Worm (Caenorhabditis elegans) whole organism, late embryonic: ENCODE measurements around the gene wht-1.

ENCODE experiments used
- ceh-30 ChIP-seq: fragments of 150-350 bp; optimal IDR thresholded peaks from 2 replicates; lab custom pipeline; 2014; ENCODE audit warnings: missing biosample characterization, missing genetic modification characterization
- dmd-4 ChIP-seq: sonication (generic microtip); optimal IDR thresholded peaks from 2 replicates; lab custom pipeline; 2016; ENCODE audit warnings: borderline replicate concordance, missing genetic modification characterization, missing compliant biosample characterization
- fkh-10 ChIP-seq: fragments of 150-350 bp; optimal IDR thresholded peaks from 2 replicates; lab custom pipeline; 2014; ENCODE audit warnings: missing biosample characterization, missing genetic modification reagents, missing genetic modification characterization
- lin-11 ChIP-seq: fragments of 200-800 bp; sonication (Bioruptor generic); optimal IDR thresholded peaks from 2 replicates; lab custom pipeline; 2018; ENCODE audit warnings: mild to moderate bottlenecking, missing genetic modification characterization, missing compliant biosample characterization
- pha-4 ChIP-seq: fragments of 150-350 bp; optimal IDR thresholded peaks from 2 replicates; lab custom pipeline; 2018; ENCODE audit warnings: missing biosample characterization, missing genetic modification reagents, missing genetic modification characterization
- rnt-1 ChIP-seq: sonication (generic microtip); optimal IDR thresholded peaks from 2 replicates; lab custom pipeline; 2016; ENCODE audit warnings: missing genetic modification characterization, missing compliant biosample characterization
- unc-42 ChIP-seq: sonication (generic microtip); optimal IDR thresholded peaks from 2 replicates; lab custom pipeline; 2016; ENCODE audit warnings: missing genotype, missing genetic modification characterization, missing compliant biosample characterization

DNA sequence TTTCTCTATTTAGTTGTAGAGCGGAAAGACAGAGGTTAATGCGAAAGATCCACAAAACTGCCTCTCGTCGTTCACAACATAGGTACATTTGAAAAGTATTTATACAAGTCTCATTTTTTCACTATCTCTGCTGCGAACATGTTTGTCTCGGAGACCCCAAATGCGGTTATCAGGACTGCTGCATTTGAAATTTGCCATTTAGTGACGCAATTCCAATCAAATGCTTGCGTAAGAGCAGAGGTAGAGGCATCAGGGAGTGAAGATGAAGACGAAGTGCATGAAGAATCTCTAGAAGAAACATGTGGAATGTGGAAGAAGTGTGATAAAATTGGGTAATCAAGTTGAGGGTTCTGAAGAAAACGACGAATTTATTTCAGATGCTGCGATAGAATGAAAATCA is 46.6 kb upstream of the wht-1 start:
- no peak for TF ChIP-seq dmd-4
- no peak for TF ChIP-seq unc-42 (tag; lab: Kevin White, UChicago)
- no peak for TF ChIP-seq pha-4 (tag; lab: Kevin White, UChicago)
- no peak for TF ChIP-seq fkh-10
- no peak for TF ChIP-seq ceh-30 (tag; lab: Kevin White, UChicago)
- no peak for TF ChIP-seq lin-11 (tag; lab: Kevin White, UChicago)
- no peak for TF ChIP-seq rnt-1
